Fruit fly (Drosophila melanogaster) whole organism, embryonic: ENCODE measurements around the gene Naam.

Experiments used
- Asciz ChIP-seq: fragments of 200-800 bp; sonication (Bioruptor generic); optimal IDR thresholded peaks from 2 replicates; lab custom pipeline; 2017; ENCODE audit warnings: missing biosample characterization, mild to moderate bottlenecking, missing genetic modification characterization, missing genetic modification reagents
- CG10431 ChIP-seq: fragments of 200-800 bp; sonication (Bioruptor generic); optimal IDR thresholded peaks from 3 replicates; lab custom pipeline; 2018; ENCODE audit warnings: missing biosample characterization, mild to moderate bottlenecking, missing genetic modification characterization
- CG10543 ChIP-seq: fragments of 200-800 bp; sonication (Bioruptor generic); optimal IDR thresholded peaks from 3 replicates; lab custom pipeline; 2017; ENCODE audit warnings: missing biosample characterization, mild to moderate bottlenecking, missing genetic modification characterization, moderate library complexity
- CG10654 ChIP-seq: fragments of 200-800 bp; sonication (Bioruptor generic); optimal IDR thresholded peaks from 2 replicates; lab custom pipeline; 2016; ENCODE audit warnings: missing biosample characterization, missing genetic modification characterization
- CG11085 ChIP-seq: fragments of 200-800 bp; sonication (Bioruptor generic); IDR thresholded peaks from 2 replicates; pipeline ENCODE4 v1.3.6; 2022; ENCODE audit warnings: missing biosample characterization, missing genetic modification characterization
- CG11247 ChIP-seq: fragments of 200-800 bp; sonication (Bioruptor generic); IDR thresholded peaks from 2 replicates; pipeline ENCODE4 v1.3.6; 2022; ENCODE audit warnings: missing biosample characterization, missing genetic modification characterization
- CG13775 ChIP-seq: fragments of 200-800 bp; sonication (Bioruptor generic); optimal IDR thresholded peaks from 3 replicates; lab custom pipeline; 2017; ENCODE audit warnings: missing biosample characterization, mild to moderate bottlenecking, missing genetic modification characterization
- CG1529 ChIP-seq: fragments of 200-800 bp; sonication (Bioruptor generic); optimal IDR thresholded peaks from 3 replicates; lab custom pipeline; 2018; ENCODE audit warnings: missing biosample characterization, missing genetic modification characterization
- CG1602 ChIP-seq: fragments of 200-800 bp; sonication (Bioruptor generic); optimal IDR thresholded peaks from 3 replicates; lab custom pipeline; 2016; ENCODE audit warnings: missing biosample characterization, missing genetic modification characterization
- CG16815 ChIP-seq: fragments of 200-800 bp; sonication (Bioruptor generic); optimal IDR thresholded peaks from 3 replicates; lab custom pipeline; 2017; ENCODE audit warnings: missing biosample characterization, mild to moderate bottlenecking, missing genetic modification characterization
- CG17359 ChIP-seq: fragments of 200-800 bp; sonication (Bioruptor generic); optimal IDR thresholded peaks from 3 replicates; lab custom pipeline; 2018; ENCODE audit warnings: missing biosample characterization, mild to moderate bottlenecking, missing genetic modification characterization, moderate library complexity
- CG17912 ChIP-seq: fragments of 200-800 bp; sonication (Bioruptor generic); optimal IDR thresholded peaks from 2 replicates; lab custom pipeline; 2018; ENCODE audit warnings: missing biosample characterization, mild to moderate bottlenecking, missing genetic modification characterization
- CG18262 ChIP-seq: fragments of 200-800 bp; optimal IDR thresholded peaks from 3 replicates; lab custom pipeline; 2019; ENCODE audit warnings: missing biosample characterization, mild to moderate bottlenecking, missing genetic modification characterization, moderate library complexity
- CG2129 ChIP-seq: fragments of 200-800 bp; sonication (Bioruptor generic); IDR thresholded peaks from 2 replicates; pipeline ENCODE4 v1.3.6; 2022; ENCODE audit warnings: missing biosample characterization, missing genetic modification characterization; ENCODE audit not compliant: partially characterized antibody
- CG2199 ChIP-seq: fragments of 200-800 bp; sonication (Bioruptor generic); IDR thresholded peaks from 3 replicates; pipeline ENCODE4 v1.3.6; 2022; ENCODE audit warnings: missing biosample characterization, missing genetic modification characterization
- CG2678 ChIP-seq: fragments of 200-800 bp; sonication (Bioruptor generic); optimal IDR thresholded peaks from 3 replicates; lab custom pipeline; 2019; ENCODE audit warnings: missing biosample characterization, mild to moderate bottlenecking, missing genetic modification characterization, moderate library complexity
- CG32532 ChIP-seq: fragments of 200-800 bp; sonication (Bioruptor generic); IDR thresholded peaks from 2 replicates; pipeline ENCODE4 v1.3.6; 2022; ENCODE audit warnings: missing biosample characterization, missing genetic modification characterization
- CG33557 ChIP-seq: fragments of 200-800 bp; sonication (Bioruptor generic); optimal IDR thresholded peaks from 2 replicates; lab custom pipeline; 2019; ENCODE audit warnings: missing biosample characterization, mild to moderate bottlenecking, missing genetic modification characterization, moderate library complexity
- CG4404 ChIP-seq: fragments of 200-800 bp; sonication (Bioruptor generic); IDR thresholded peaks from 2 replicates; pipeline ENCODE4 v1.3.6; 2022; ENCODE audit warnings: missing biosample characterization, missing genetic modification characterization
- CG4707 ChIP-seq: fragments of 200-800 bp; sonication (Bioruptor generic); optimal IDR thresholded peaks from 2 replicates; lab custom pipeline; 2018; ENCODE audit warnings: missing biosample characterization, mild to moderate bottlenecking, missing genetic modification characterization, moderate library complexity
- CG7786 ChIP-seq: fragments of 200-800 bp; sonication (Bioruptor generic); optimal IDR thresholded peaks from 2 replicates; lab custom pipeline; 2016; ENCODE audit warnings: missing biosample characterization, missing genetic modification characterization
- CG9727 ChIP-seq: fragments of 200-800 bp; sonication (Bioruptor generic); optimal IDR thresholded peaks from 3 replicates; lab custom pipeline; 2017; ENCODE audit warnings: missing biosample characterization, mild to moderate bottlenecking, missing genetic modification characterization
- CG9876 ChIP-seq: fragments of 200-800 bp; sonication (Bioruptor generic); optimal IDR thresholded peaks from 2 replicates; lab custom pipeline; 2016; ENCODE audit warnings: missing biosample characterization, missing genetic modification characterization
- Camta ChIP-seq: fragments of 200-800 bp; sonication (Bioruptor generic); optimal IDR thresholded peaks from 2 replicates; lab custom pipeline; 2016; ENCODE audit warnings: missing biosample characterization, missing genetic modification characterization
- Dad ChIP-seq: fragments of 200-800 bp; sonication (Bioruptor generic); optimal IDR thresholded peaks from 3 replicates; lab custom pipeline; 2016; ENCODE audit warnings: missing biosample characterization, missing genetic modification characterization
- Dip2 ChIP-seq: fragments of 200-800 bp; sonication (Bioruptor generic); IDR thresholded peaks from 2 replicates; pipeline ENCODE4 v1.3.6; 2022; ENCODE audit warnings: missing biosample characterization, missing genetic modification characterization
- Dip3 ChIP-seq: fragments of 200-800 bp; sonication (Bioruptor generic); optimal IDR thresholded peaks from 3 replicates; lab custom pipeline; 2016; ENCODE audit warnings: missing biosample characterization, missing genetic modification characterization
- Doc3 ChIP-seq: fragments of 200-800 bp; sonication (Bioruptor generic); IDR thresholded peaks from 3 replicates; pipeline ENCODE4 v1.3.6; 2022; ENCODE audit warnings: missing biosample characterization, missing genetic modification characterization; ENCODE audit not compliant: partially characterized antibody
- Dref ChIP-seq: fragments of 200-800 bp; sonication (Bioruptor generic); IDR thresholded peaks from 2 replicates; pipeline ENCODE4 v1.3.6; 2022; ENCODE audit warnings: missing biosample characterization, missing genetic modification characterization
- Drgx ChIP-seq: fragments of 200-800 bp; sonication (Bioruptor generic); IDR thresholded peaks from 2 replicates; pipeline ENCODE4 v1.3.6; 2022; ENCODE audit warnings: missing biosample characterization, missing genetic modification characterization
- H2.0 ChIP-seq: fragments of 200-800 bp; sonication (Bioruptor generic); IDR thresholded peaks from 2 replicates; pipeline ENCODE4 v1.3.6; 2022; ENCODE audit warnings: missing biosample characterization, missing genetic modification characterization
- Hmr ChIP-seq: fragments of 200-800 bp; sonication (Bioruptor generic); optimal IDR thresholded peaks from 3 replicates; lab custom pipeline; 2017; ENCODE audit warnings: mild to moderate bottlenecking, missing biosample characterization, missing genetic modification reagents, missing genetic modification characterization
- Hr78 ChIP-seq, 2 experiments: fragments of 200-800 bp in 1 of 2; fragments of >200 bp in 1 of 2; sonication (Bioruptor generic) in 1 of 2; optimal IDR thresholded peaks; 2 replicates each; lab custom pipeline; 2017 to 2019; ENCODE audit warnings: missing biosample characterization in 2 of 2, missing genetic modification characterization in 2 of 2, mild to moderate bottlenecking in 1 of 2, moderate library complexity in 1 of 2
- Side ChIP-seq: fragments of 200-800 bp; sonication (Bioruptor generic); optimal IDR thresholded peaks from 2 replicates; lab custom pipeline; 2016; ENCODE audit warnings: missing biosample characterization, missing genetic modification characterization
- Ssrp ChIP-seq: fragments of 200-800 bp; sonication (Bioruptor generic); optimal IDR thresholded peaks from 2 replicates; lab custom pipeline; 2018; ENCODE audit warnings: missing biosample characterization, mild to moderate bottlenecking, missing genetic modification characterization, moderate library complexity
- btn ChIP-seq: fragments of 200-800 bp; sonication (Bioruptor generic); optimal IDR thresholded peaks from 2 replicates; lab custom pipeline; 2016; ENCODE audit warnings: missing biosample characterization, missing genetic modification characterization
- chn ChIP-seq: fragments of 200-800 bp; sonication (Bioruptor generic); optimal IDR thresholded peaks from 2 replicates; lab custom pipeline; 2016; ENCODE audit warnings: missing biosample characterization, missing genetic modification characterization
- corto ChIP-seq: fragments of 200-800 bp; sonication (Bioruptor generic); optimal IDR thresholded peaks from 2 replicates; lab custom pipeline; 2016; ENCODE audit warnings: missing biosample characterization, mild to moderate bottlenecking, missing genetic modification characterization, moderate library complexity
- dan ChIP-seq: fragments of 200-800 bp; sonication (Bioruptor generic); IDR thresholded peaks from 2 replicates; pipeline ENCODE4 v1.3.6; 2022; ENCODE audit warnings: missing biosample characterization, missing genetic modification characterization
- ewg ChIP-seq: fragments of 200-800 bp; sonication (Bioruptor generic); optimal IDR thresholded peaks from 3 replicates; lab custom pipeline; 2017; ENCODE audit warnings: mild to moderate bottlenecking, missing biosample characterization, missing genetic modification reagents, missing genetic modification characterization
- exex ChIP-seq: fragments of 200-800 bp; sonication (Bioruptor generic); optimal IDR thresholded peaks from 4 replicates; lab custom pipeline; 2018; ENCODE audit warnings: missing biosample characterization, mild to moderate bottlenecking, missing genetic modification characterization, moderate library complexity
- gem ChIP-seq: fragments of 200-800 bp; sonication (Bioruptor generic); optimal IDR thresholded peaks from 2 replicates; lab custom pipeline; 2019; ENCODE audit warnings: missing biosample characterization, mild to moderate bottlenecking, missing genetic modification characterization, moderate library complexity
- gsb ChIP-seq: fragments of 200-800 bp; sonication (Bioruptor generic); IDR thresholded peaks from 2 replicates; pipeline ENCODE4 v1.3.6; 2022; ENCODE audit warnings: missing biosample characterization, missing genetic modification characterization
- luna ChIP-seq: fragments of 200-800 bp; sonication (Bioruptor generic); optimal IDR thresholded peaks from 2 replicates; lab custom pipeline; 2016; ENCODE audit warnings: missing biosample characterization, missing genetic modification characterization
- nerfin-2 ChIP-seq: fragments of 200-800 bp; sonication (Bioruptor generic); IDR thresholded peaks from 2 replicates; pipeline ENCODE4 v1.3.6; 2022; ENCODE audit warnings: missing biosample characterization, missing genetic modification characterization; ENCODE audit not compliant: partially characterized antibody
- pita ChIP-seq: fragments of 200-800 bp; sonication (Bioruptor generic); optimal IDR thresholded peaks from 2 replicates; lab custom pipeline; 2017; ENCODE audit warnings: missing biosample characterization, mild to moderate bottlenecking, missing genetic modification characterization
- pros ChIP-seq: fragments of 200-800 bp; sonication (Bioruptor generic); optimal IDR thresholded peaks from 3 replicates; lab custom pipeline; 2019; ENCODE audit warnings: missing biosample characterization, mild to moderate bottlenecking, missing genetic modification characterization, moderate library complexity
- slbo ChIP-seq: fragments of 200-800 bp; sonication (Bioruptor generic); IDR thresholded peaks from 2 replicates; pipeline ENCODE4 v1.3.6; 2022; ENCODE audit warnings: missing biosample characterization, missing genetic modification characterization
- sna ChIP-seq: fragments of 200-800 bp; sonication (Bioruptor generic); IDR thresholded peaks from 2 replicates; pipeline ENCODE4 v1.3.6; 2022; ENCODE audit warnings: missing biosample characterization, missing genetic modification characterization; ENCODE audit not compliant: partially characterized antibody
- sr ChIP-seq: fragments of 200-800 bp; sonication (Bioruptor generic); IDR thresholded peaks from 3 replicates; pipeline ENCODE4 v1.3.6; 2022; ENCODE audit warnings: missing biosample characterization, missing genetic modification characterization

Gene Naam

dm6 chr3R:19627792-19628522 is 43.3 kb upstream of the Naam start (continued):
- TF ChIP-seq Dref (GFP tag; lab: Robert Waterston, UW) (no peak), luna (GFP tag; lab: Kevin White, UChicago) (no peak), Camta (GFP tag; lab: Kevin White, UChicago) (no peak), slbo (no peak), CG13775 (GFP tag; lab: Kevin White, UChicago) (peak; percentile 29), corto (no peak), CG11085 (GFP tag; lab: Robert Waterston, UW) (no peak), CG2199 (GFP tag; lab: Robert Waterston, UW) (peak; percentile 75; the same call in 1 of the 3 replicates), sna (GFP tag; lab: Robert Waterston, UW) (no peak), CG18262 (peak; percentile 72), Doc3 (no peak), Side (GFP tag; lab: Kevin White, UChicago) (no peak), CG2129 (GFP tag; lab: Robert Waterston, UW) (no peak), Dip3 (GFP tag; lab: Kevin White, UChicago) (no peak), gsb (0 out of 2 replicates have a peak, but pooled peaks have one; percentile 8), H2.0 (GFP tag; lab: Robert Waterston, UW) (no peak), CG1602 (GFP tag; lab: Kevin White, UChicago) (no peak), nerfin-2 (GFP tag; lab: Robert Waterston, UW) (no peak), CG17359 (tag; lab: Kevin White, UChicago) (peak; percentile 52), chn (GFP tag; lab: Kevin White, UChicago) (no peak), sr (GFP tag; lab: Robert Waterston, UW) (no peak), CG11247 (GFP tag; lab: Robert Waterston, UW) (no peak), CG7786 (GFP tag; lab: Kevin White, UChicago) (no peak), btn (GFP tag; lab: Kevin White, UChicago) (no peak), Asciz (peak; percentile 52), CG10543 (GFP tag; lab: Kevin White, UChicago) (no peak), Ssrp (tag; lab: Kevin White, UChicago) (no peak), exex (tag; lab: Kevin White, UChicago) (no peak), Dip2 (GFP tag; lab: Robert Waterston, UW) (no peak), CG32532 (GFP tag; lab: Robert Waterston, UW) (peak; percentile 54; the same call in 1 of the 2 replicates), pros (GFP tag; lab: Kevin White, UChicago) (peak; percentile 75), Drgx (no peak), CG9727 (peak; percentile 82), CG10431 (GFP tag; lab: Kevin White, UChicago) (no peak), CG4707 (GFP tag; lab: Kevin White, UChicago) (no peak), dan (GFP tag; lab: Robert Waterston, UW) (no peak), CG16815 (GFP tag; lab: Kevin White, UChicago) (no peak), Hmr (GFP tag; lab: Kevin White, UChicago) (peak; percentile 18), CG4404 (GFP tag; lab: Robert Waterston, UW) (no peak), gem (peak; percentile 50), Dad (GFP tag; lab: Kevin White, UChicago) (no peak), CG1529 (GFP tag; lab: Kevin White, UChicago) (no peak), CG9876 (no peak), CG17912 (GFP tag; lab: Kevin White, UChicago) (no peak), CG2678 (tag; lab: Kevin White, UChicago) (peak; percentile 77), pita (GFP tag; lab: Kevin White, UChicago) (no peak), CG33557 (no peak), CG10654 (GFP tag; lab: Kevin White, UChicago) (peak; percentile 52), Hr78 (GFP tag; optimal IDR thresholded peaks at IDR 0.05; lab: Kevin White, UChicago) (no peak), ewg (GFP tag; lab: Kevin White, UChicago) (no peak)
